Fruit fly (Drosophila melanogaster): ENCODE results near the gene CG43179.

dm6 chr3R:14299891-14300290, 44.0 kb downstream of the CG43179 start:
- TF ChIP-seq Hnf4 (GFP tag; optimal IDR thresholded peaks at IDR 0.05) (no peak), usp (GFP tag; optimal IDR thresholded peaks at IDR 0.05) (no peak), CG9705 (GFP tag; optimal IDR thresholded peaks at IDR 0.05) (no peak), pan (optimal IDR thresholded peaks at IDR 0.05) (no peak), dmrt93B (GFP tag; optimal IDR thresholded peaks at IDR 0.05) (no peak), Myc (optimal IDR thresholded peaks at IDR 0.05) (no peak), foxo (GFP tag; optimal IDR thresholded peaks at IDR 0.05) (no peak), ey (GFP tag; optimal IDR thresholded peaks at IDR 0.05) (no peak), h (GFP tag; optimal IDR thresholded peaks at IDR 0.05) (no peak), dsf (GFP tag; optimal IDR thresholded peaks at IDR 0.05; ENCODE audit: borderline replicate concordance) (no peak), woc (GFP tag; optimal IDR thresholded peaks at IDR 0.05) (no peak), Hr83 (GFP tag; optimal IDR thresholded peaks at IDR 0.05; ENCODE audit: poor library complexity, severe bottlenecking) (no peak), tai (GFP tag; optimal IDR thresholded peaks at IDR 0.05) (no peak)
